Fruit fly (Drosophila melanogaster): ENCODE data around the gene TAF1B.

TAF1B gene

dm6 chr3R:10099401-10099848 is 44.6 kb downstream of the TAF1B start (continued):
- TF ChIP-seq gro (GFP tag; optimal IDR thresholded peaks at IDR 0.05) (peak; percentile 9), CG9817 (tag; optimal IDR thresholded peaks at IDR 0.05) (no peak), sug (tag; optimal IDR thresholded peaks at IDR 0.05) (peak; percentile 92), Hand (GFP tag; optimal IDR thresholded peaks at IDR 0.05) (peak; percentile 19), onecut (GFP tag; IDR thresholded peaks at IDR 0.05) (no peak), sim (GFP tag; IDR thresholded peaks at IDR 0.05) (no peak), CG14014 (GFP tag; IDR thresholded peaks at IDR 0.05) (0 out of 2 replicates have a peak, but pooled peaks have one; percentile 43), Hey (tag; optimal IDR thresholded peaks at IDR 0.05) (peak; percentile 61), Fer1 (GFP tag; optimal IDR thresholded peaks at IDR 0.05) (peak; percentile 31), grau (tag; optimal IDR thresholded peaks at IDR 0.05) (no peak), CG15696 (tag; optimal IDR thresholded peaks at IDR 0.05) (no peak), lola (GFP tag; optimal IDR thresholded peaks at IDR 0.05) (peak in 1 of 3 experiments; percentile 10), CG6272 (GFP tag; IDR thresholded peaks at IDR 0.05) (no peak), en (GFP tag; optimal IDR thresholded peaks at IDR 0.05) (no peak), ems (GFP tag; optimal IDR thresholded peaks at IDR 0.05) (no peak), Fer2 (tag; optimal IDR thresholded peaks at IDR 0.05) (no peak), CG4424 (GFP tag; optimal IDR thresholded peaks at IDR 0.05) (no peak), ash1 (GFP tag; optimal IDR thresholded peaks at IDR 0.05) (no peak), CG18599 (GFP tag; optimal IDR thresholded peaks at IDR 0.05) (peak; percentile 32), CG7271 (tag; optimal IDR thresholded peaks at IDR 0.05) (no peak), Kr (GFP tag; optimal IDR thresholded peaks at IDR 0.05) (no peak), grn (GFP tag; optimal IDR thresholded peaks at IDR 0.05) (peak; percentile 100), CG13296 (GFP tag; optimal IDR thresholded peaks at IDR 0.05) (peak; percentile 34), phol (tag; optimal IDR thresholded peaks at IDR 0.05) (no peak), CG8290 (GFP tag; optimal IDR thresholded peaks at IDR 0.05) (no peak), CG8290 (tag; optimal IDR thresholded peaks at IDR 0.05) (peak in 1 of 2 experiments; percentile 46), jing (GFP tag; optimal IDR thresholded peaks at IDR 0.05) (no peak), ab (GFP tag; optimal IDR thresholded peaks at IDR 0.05) (no peak), row (GFP tag; IDR thresholded peaks at IDR 0.05) (peak; percentile 23; the same call in 1 of the 3 replicates), CG34376 (GFP tag; optimal IDR thresholded peaks at IDR 0.05) (peak; percentile 90), Nf-YA (GFP tag; IDR thresholded peaks at IDR 0.05) (0 out of 2 replicates have a peak, but pooled peaks have one; percentile 20), crol (GFP tag; IDR thresholded peaks at IDR 0.05) (peak; percentile 37; the same call in 1 of the 2 replicates), CG12769 (tag; optimal IDR thresholded peaks at IDR 0.05) (peak; percentile 27), CG13775 (GFP tag; optimal IDR thresholded peaks at IDR 0.05) (no peak), sima (GFP tag; optimal IDR thresholded peaks at IDR 0.05) (no peak), CG18476 (GFP tag; optimal IDR thresholded peaks at IDR 0.05) (no peak), CG9797 (GFP tag; optimal IDR thresholded peaks at IDR 0.05) (no peak), chinmo (GFP tag; IDR thresholded peaks at IDR 0.05; ENCODE audit: partially characterized antibody) (0 out of 4 replicates have a peak, but pooled peaks have one; percentile 53), CG10147 (GFP tag; optimal IDR thresholded peaks at IDR 0.05) (no peak), h (optimal IDR thresholded peaks at IDR 0.05) (no peak), CG7963 (GFP tag; IDR thresholded peaks at IDR 0.05; ENCODE audit: partially characterized antibody) (no peak), MBD-R2 (GFP tag; IDR thresholded peaks at IDR 0.05) (peak; percentile 17; the same call in 1 of the 2 replicates), pan (optimal IDR thresholded peaks at IDR 0.05) (no peak), pan (GFP tag; optimal IDR thresholded peaks at IDR 0.05 in 1 of 2, IDR thresholded peaks at IDR 0.05 in 1 of 2) (peak in 1 of 2 experiments; percentile 16), slp2 (GFP tag; optimal IDR thresholded peaks at IDR 0.05) (no peak), schlank (tag; optimal IDR thresholded peaks at IDR 0.05) (peak; percentile 22), vfl (GFP tag; optimal IDR thresholded peaks at IDR 0.05) (no peak), C15 (GFP tag; IDR thresholded peaks at IDR 0.05) (0 out of 3 replicates have a peak, but pooled peaks have one; percentile 35), chm (GFP tag; IDR thresholded peaks at IDR 0.05) (peak; percentile 62; the same call in 1 of the 2 replicates), CG10565 (GFP tag; optimal IDR thresholded peaks at IDR 0.05) (no peak), HmgZ (tag; optimal IDR thresholded peaks at IDR 0.05) (peak; percentile 60)
